Worm (Caenorhabditis elegans): Measurements from ENCODE around the gene B0365.9.

DNA sequence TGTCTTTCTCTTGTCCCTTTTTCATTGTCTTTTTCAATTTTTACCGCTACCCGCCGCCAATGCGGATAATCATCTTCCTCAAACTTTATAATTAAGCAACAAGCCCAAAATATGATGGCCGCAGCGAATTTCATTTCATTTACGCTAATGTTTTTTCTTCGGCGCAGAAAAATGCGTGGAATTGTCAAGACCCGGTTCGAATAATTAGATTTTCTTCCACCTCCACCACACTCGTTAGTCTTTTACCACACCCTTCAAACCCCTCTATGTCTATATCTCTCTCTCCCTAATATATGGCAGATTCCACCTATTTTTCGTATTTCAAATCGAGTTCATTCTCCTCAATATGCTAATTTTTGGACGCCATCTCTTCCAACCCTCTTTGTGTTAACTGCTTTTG, 37.1 kb upstream of the B0365.9 start:
- TF ChIP-seq ets-4 (tag; optimal IDR thresholded peaks at IDR 0.05) (no peak), npax-4 (tag; optimal IDR thresholded peaks at IDR 0.05) (no peak), ref-2 (tag; optimal IDR thresholded peaks at IDR 0.05) (no peak)
